Worm (Caenorhabditis elegans) whole organism, L4/young adult: Measurements from ENCODE around the gene clec-185.

Experiments used
- dao-5 ChIP-seq: sonication (generic microtip); optimal IDR thresholded peaks from 2 replicates; lab custom pipeline; 2016; ENCODE audit warnings: missing genotype, missing genetic modification characterization, moderate library complexity, missing compliant biosample characterization
- him-1 ChIP-seq: sonication (generic microtip); optimal IDR thresholded peaks from 2 replicates; lab custom pipeline; 2016; ENCODE audit warnings: missing genotype, missing genetic modification reagents, missing genetic modification characterization, missing compliant biosample characterization

ce11 chrIV:12438359-12438758 lies at the start of gene clec-185:
- TF ChIP-seq him-1 (tag; lab: Kevin White, UChicago) (no peak), dao-5 (tag; lab: Kevin White, UChicago) (no peak)
